Worm (Caenorhabditis elegans): ENCODE measurements around the gene cebp-1.

DNA sequence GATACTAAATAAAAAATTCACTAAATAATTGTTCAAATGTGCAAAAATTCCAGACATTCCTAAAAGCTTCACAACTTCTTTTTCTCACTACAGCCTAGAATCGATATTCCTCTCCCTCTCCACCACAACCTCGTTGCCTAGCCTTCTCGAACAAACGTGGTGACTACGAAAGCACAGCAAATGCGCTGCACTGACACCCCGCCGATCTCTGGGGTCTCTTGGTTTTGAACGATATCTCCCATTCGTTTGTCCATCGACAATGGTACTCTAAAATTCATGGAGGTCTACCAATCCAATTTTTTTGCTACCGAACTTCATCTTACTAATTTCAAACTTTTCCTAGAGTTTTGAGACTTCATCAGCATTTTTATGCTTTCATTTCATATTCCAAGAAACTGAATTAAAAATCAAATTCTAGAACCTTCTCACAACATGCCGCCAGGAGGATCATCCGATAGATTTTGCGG is 3.3 kb downstream of the cebp-1 start, which contains the start of gene W05H7.1:
- no peak for TF ChIP-seq ces-1 (GFP tag; optimal IDR thresholded peaks at IDR 0.05)
- no peak for TF ChIP-seq snpc-4 (tag; optimal IDR thresholded peaks at IDR 0.05)
- peak; percentile 4 for TF ChIP-seq fkh-10 (GFP tag; optimal IDR thresholded peaks at IDR 0.05)
- no peak for TF ChIP-seq unc-39 (tag; optimal IDR thresholded peaks at IDR 0.05)
- no peak for TF ChIP-seq F49E8.2 (tag; optimal IDR thresholded peaks at IDR 0.05; ENCODE audit: borderline replicate concordance)
- TF ChIP-seq R02D3.7 (tag; optimal IDR thresholded peaks at IDR 0.05), result no peak
- TF ChIP-seq unc-62 (GFP tag; optimal IDR thresholded peaks at IDR 0.05 in 1 of 2), result peak in 1 of 2 experiments; percentile 98
- no peak for TF ChIP-seq unc-62 (tag; optimal IDR thresholded peaks at IDR 0.05)
- no peak for TF ChIP-seq sdz-12 (GFP tag; optimal IDR thresholded peaks at IDR 0.05)
- TF ChIP-seq zag-1 (tag; optimal IDR thresholded peaks at IDR 0.05), result no peak
- no peak for TF ChIP-seq Y5F2A.4 (GFP tag; optimal IDR thresholded peaks at IDR 0.05)
- TF ChIP-seq mdl-1 (tag; optimal IDR thresholded peaks at IDR 0.05), result peak in 1 of 2 experiments; percentile 18
- no peak for TF ChIP-seq skn-1 (tag; optimal IDR thresholded peaks at IDR 0.05)

All from whole organism, L4 larva.